Fruit fly (Drosophila melanogaster): ENCODE results near the gene CG10096.

- TF ChIP-seq Myc (optimal IDR thresholded peaks at IDR 0.05), result no peak
- no peak for TF ChIP-seq h (optimal IDR thresholded peaks at IDR 0.05)
- no peak for TF ChIP-seq ttk (optimal IDR thresholded peaks at IDR 0.05)
- TF ChIP-seq Sin3A (optimal IDR thresholded peaks at IDR 0.05), result no peak
Observed at dm6 chr3R:12411449-12411848, 15.7 kb upstream of the CG10096 start.

Data from Kc167 (cell line).